Fruit fly (Drosophila melanogaster): ENCODE measurements around the gene nAChRbeta3.
A peak's percentile ranks its signal among the peaks of the same experiment; 100 is the strongest.

nAChRbeta3 gene

dm6 chr2L:540572-541210 is 4.2 kb upstream of the nAChRbeta3 start (continued):
- TF ChIP-seq BtbVII (GFP tag; optimal IDR thresholded peaks at IDR 0.05) (no peak), CG3407 (GFP tag; optimal IDR thresholded peaks at IDR 0.05) (no peak), CG17612 (GFP tag; IDR thresholded peaks at IDR 0.05) (no peak), Nf-YC (tag; optimal IDR thresholded peaks at IDR 0.05) (peak; percentile 56), Dfd (GFP tag; optimal IDR thresholded peaks at IDR 0.05) (no peak), CG43689 (GFP tag; IDR thresholded peaks at IDR 0.05) (no peak), CG18619 (GFP tag; optimal IDR thresholded peaks at IDR 0.05) (peak; percentile 31), dmrt99B (tag; optimal IDR thresholded peaks at IDR 0.05) (no peak), Camta (GFP tag; optimal IDR thresholded peaks at IDR 0.05) (no peak), Elba2 (GFP tag; optimal IDR thresholded peaks at IDR 0.05) (no peak), CG18011 (GFP tag; optimal IDR thresholded peaks at IDR 0.05) (no peak), Taf1 (GFP tag; IDR thresholded peaks at IDR 0.05) (no peak), ssp (GFP tag; IDR thresholded peaks at IDR 0.05) (0 out of 2 replicates have a peak, but pooled peaks have one; percentile 24), CG14667 (GFP tag; IDR thresholded peaks at IDR 0.05) (no peak), sna (GFP tag; IDR thresholded peaks at IDR 0.05; ENCODE audit: partially characterized antibody) (peak; percentile 54; the same call in 1 of the 2 replicates), CG7372 (GFP tag; IDR thresholded peaks at IDR 0.05) (no peak), CG18262 (tag; optimal IDR thresholded peaks at IDR 0.05) (peak; percentile 43), CG6854 (GFP tag; optimal IDR thresholded peaks at IDR 0.05) (no peak), kay (GFP tag; optimal IDR thresholded peaks at IDR 0.05) (no peak), peb (GFP tag; IDR thresholded peaks at IDR 0.05) (no peak), Ssrp (tag; optimal IDR thresholded peaks at IDR 0.05) (no peak), CG4424 (GFP tag; optimal IDR thresholded peaks at IDR 0.05) (no peak), Spps (tag; optimal IDR thresholded peaks at IDR 0.05) (peak; percentile 33), Sox100B (GFP tag; optimal IDR thresholded peaks at IDR 0.05) (no peak), wor (GFP tag; IDR thresholded peaks at IDR 0.05) (no peak), toy (GFP tag; IDR thresholded peaks at IDR 0.05) (no peak), slbo (GFP tag; IDR thresholded peaks at IDR 0.05) (no peak; the same call in 1 of the 2 replicates), tio (GFP tag; optimal IDR thresholded peaks at IDR 0.05) (no peak), CG17328 (GFP tag; IDR thresholded peaks at IDR 0.05) (no peak), insv (GFP tag; optimal IDR thresholded peaks at IDR 0.05) (peak in 1 of 2 experiments; percentile 43), zfh2 (GFP tag; optimal IDR thresholded peaks at IDR 0.05) (no peak), schlank (tag; optimal IDR thresholded peaks at IDR 0.05) (no peak), Fer3 (tag; optimal IDR thresholded peaks at IDR 0.05) (no peak), CHES-1-like (GFP tag; optimal IDR thresholded peaks at IDR 0.05) (no peak), CG17186 (GFP tag; optimal IDR thresholded peaks at IDR 0.05) (no peak), CG6791 (GFP tag; IDR thresholded peaks at IDR 0.05; ENCODE audit: partially characterized antibody) (peak; percentile 71), Oli (tag; optimal IDR thresholded peaks at IDR 0.05) (no peak), unc-4 (GFP tag; IDR thresholded peaks at IDR 0.05; ENCODE audit: partially characterized antibody) (peak; percentile 69), CG14710 (tag; optimal IDR thresholded peaks at IDR 0.05) (peak; percentile 57), her (GFP tag; optimal IDR thresholded peaks at IDR 0.05) (no peak), CG17385 (GFP tag; optimal IDR thresholded peaks at IDR 0.05) (no peak), CG3065 (GFP tag; optimal IDR thresholded peaks at IDR 0.05) (no peak), MBD-R2 (GFP tag; IDR thresholded peaks at IDR 0.05) (no peak; the same call in 1 of the 2 replicates), CG3726 (GFP tag; IDR thresholded peaks at IDR 0.05) (no peak), CG13624 (GFP tag; optimal IDR thresholded peaks at IDR 0.05) (no peak), CG4617 (GFP tag; optimal IDR thresholded peaks at IDR 0.05; ENCODE audit: borderline replicate concordance) (no peak), chm (GFP tag; IDR thresholded peaks at IDR 0.05) (no peak), CG11398 (GFP tag; optimal IDR thresholded peaks at IDR 0.05) (peak; percentile 36), gcm2 (GFP tag; optimal IDR thresholded peaks at IDR 0.05) (no peak), CG30431 (GFP tag; optimal IDR thresholded peaks at IDR 0.05) (no peak), dysf (GFP tag; IDR thresholded peaks at IDR 0.05) (0 out of 3 replicates have a peak, but pooled peaks have one; percentile 25)

Measured in whole organism, embryonic.